Fruit fly (Drosophila melanogaster): Measurements from ENCODE around the gene Zwilch.

Zwilch gene

dm6 chr3R:31218997-31219992 is 6.1 kb upstream of the Zwilch start, which contains the start of gene ATPsynC:
Gene ATPsynC (minus strand): TSS chr3R:31219630.
- TF ChIP-seq br (GFP tag; optimal IDR thresholded peaks at IDR 0.05) (peak; percentile 40), CrebA (GFP tag; optimal IDR thresholded peaks at IDR 0.05; ENCODE audit: borderline replicate concordance) (no peak), brk (GFP tag; optimal IDR thresholded peaks at IDR 0.05) (no peak), rgr (GFP tag; optimal IDR thresholded peaks at IDR 0.05) (peak; percentile 31), jim (GFP tag; optimal IDR thresholded peaks at IDR 0.05) (no peak), GATAd (GFP tag; optimal IDR thresholded peaks at IDR 0.05) (no peak), foxo (GFP tag; optimal IDR thresholded peaks at IDR 0.05) (peak in 1 of 2 experiments; percentile 30), Sp1 (GFP tag; optimal IDR thresholded peaks at IDR 0.05) (peak; percentile 75), dl (GFP tag; optimal IDR thresholded peaks at IDR 0.05; ENCODE audit: insufficient read depth in 1 of 2, partially characterized antibody in 2 of 2) (peak; percentile 16 to 47), OdsH (GFP tag; optimal IDR thresholded peaks at IDR 0.05) (peak; percentile 2), usp (GFP tag; optimal IDR thresholded peaks at IDR 0.05) (no peak), CG32264 (GFP tag; optimal IDR thresholded peaks at IDR 0.05) (no peak), N (GFP tag; optimal IDR thresholded peaks at IDR 0.05) (peak; percentile 95), sv (GFP tag; optimal IDR thresholded peaks at IDR 0.05) (peak; percentile 19), Hr78 (GFP tag; optimal IDR thresholded peaks at IDR 0.05) (peak; percentile 14), woc (GFP tag; optimal IDR thresholded peaks at IDR 0.05) (no peak), fru (GFP tag; optimal IDR thresholded peaks at IDR 0.05) (no peak), Rel (GFP tag; optimal IDR thresholded peaks at IDR 0.05) (no peak), Rel (tag; optimal IDR thresholded peaks at IDR 0.05) (peak; percentile 61), Hr83 (GFP tag; optimal IDR thresholded peaks at IDR 0.05; ENCODE audit: poor library complexity, severe bottlenecking) (peak; percentile 57), Dfd (GFP tag; optimal IDR thresholded peaks at IDR 0.05) (no peak), lola (GFP tag; optimal IDR thresholded peaks at IDR 0.05) (no peak), HLH106 (tag; optimal IDR thresholded peaks at IDR 0.05) (peak; percentile 7), h (GFP tag; optimal IDR thresholded peaks at IDR 0.05) (peak; percentile 59), Myc (optimal IDR thresholded peaks at IDR 0.05) (peak; percentile 4)

dm6 chr3R:31218214-31218876 is 5.2 kb upstream of the Zwilch start:
- peak; percentile 51 for TF ChIP-seq Myc (optimal IDR thresholded peaks at IDR 0.05)
- TF ChIP-seq Rel (GFP tag; optimal IDR thresholded peaks at IDR 0.05): no peak
- peak; percentile 28 for TF ChIP-seq Rel (tag; optimal IDR thresholded peaks at IDR 0.05)
- peak; percentile 6 for TF ChIP-seq Sp1 (GFP tag; optimal IDR thresholded peaks at IDR 0.05)
- no peak for TF ChIP-seq rgr (GFP tag; optimal IDR thresholded peaks at IDR 0.05)
- TF ChIP-seq woc (GFP tag; optimal IDR thresholded peaks at IDR 0.05): no peak

dm6 chr3R:31215830-31216229 is 2.7 kb upstream of the Zwilch start, which contains the start of gene CG15561:
Gene CG15561 (minus strand): TSS chr3R:31215942.
- TF ChIP-seq CrebA (GFP tag; optimal IDR thresholded peaks at IDR 0.05; ENCODE audit: borderline replicate concordance) (no peak), Dif (GFP tag; optimal IDR thresholded peaks at IDR 0.05; ENCODE audit: partially characterized antibody) (no peak), Sp1 (GFP tag; optimal IDR thresholded peaks at IDR 0.05) (no peak), Myc (optimal IDR thresholded peaks at IDR 0.05) (peak; percentile 27), fru (GFP tag; optimal IDR thresholded peaks at IDR 0.05) (no peak), woc (GFP tag; optimal IDR thresholded peaks at IDR 0.05) (no peak), Mio (GFP tag; optimal IDR thresholded peaks at IDR 0.05) (no peak), dsf (GFP tag; optimal IDR thresholded peaks at IDR 0.05; ENCODE audit: borderline replicate concordance) (no peak), Rel (GFP tag; optimal IDR thresholded peaks at IDR 0.05) (no peak), Rel (tag; optimal IDR thresholded peaks at IDR 0.05) (peak; percentile 45), sv (GFP tag; optimal IDR thresholded peaks at IDR 0.05) (no peak), Hr83 (GFP tag; optimal IDR thresholded peaks at IDR 0.05; ENCODE audit: poor library complexity, severe bottlenecking) (peak; percentile 80), HLH106 (tag; optimal IDR thresholded peaks at IDR 0.05) (peak; percentile 36)

DNA sequence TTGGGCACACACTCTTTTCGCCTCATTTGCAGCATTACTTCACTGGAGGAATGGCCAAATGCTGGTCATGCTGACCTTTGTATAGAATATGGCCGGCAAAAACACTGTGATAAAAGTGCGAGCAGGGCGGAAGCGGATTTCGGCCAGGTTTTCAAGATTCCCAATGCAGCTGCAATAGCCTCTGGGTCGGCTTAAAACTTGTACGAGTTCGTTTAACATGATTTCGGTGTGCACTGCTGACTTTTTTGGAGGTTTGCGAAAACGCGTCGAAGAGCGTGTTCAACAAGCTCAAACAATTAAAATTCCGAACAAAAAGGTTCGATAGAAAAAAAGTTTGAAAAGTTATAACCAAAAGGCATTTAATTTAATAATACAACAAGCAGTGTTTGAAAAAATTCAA is 2.5 kb downstream of the Zwilch start, which contains the start of gene chp:
Gene chp, minus strand, starts transcription at position 101 of the 400 bp plus-strand sequence.
- TF ChIP-seq CG9705 (GFP tag; optimal IDR thresholded peaks at IDR 0.05) (no peak), psq (GFP tag; optimal IDR thresholded peaks at IDR 0.05) (no peak), h (GFP tag; optimal IDR thresholded peaks at IDR 0.05) (no peak), CG32264 (GFP tag; optimal IDR thresholded peaks at IDR 0.05) (no peak), brk (GFP tag; optimal IDR thresholded peaks at IDR 0.05) (no peak)

Measured in whole organism, wandering third instar larva.